Worm (Caenorhabditis elegans): ENCODE measurements around the gene irg-4.
"Not testable (repeated sequence)": the region's sequence is repeated elsewhere in the genome, so short reads cannot be mapped to it uniquely, and the experiment has no call there.

DNA sequence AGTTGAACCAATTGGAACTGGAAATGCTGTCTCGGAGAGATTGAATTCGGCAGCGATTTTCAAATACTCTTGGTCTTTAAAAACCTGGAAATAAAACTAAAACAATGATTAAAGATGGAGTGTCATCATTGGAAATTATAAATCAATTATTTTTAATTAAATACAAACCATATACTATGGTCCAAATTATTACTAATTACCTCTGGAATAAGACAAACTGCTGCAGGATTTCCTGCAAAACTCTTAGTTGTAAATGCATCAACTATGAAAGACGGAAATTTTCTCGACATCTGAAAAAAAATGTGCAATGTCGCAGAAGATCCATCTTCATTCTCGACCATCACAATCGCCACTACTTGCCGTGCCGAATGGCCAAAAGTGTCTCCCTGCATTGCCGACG lies 43.1 kb downstream of the irg-4 start, which contains the start of gene igdb-1:
- TF ChIP-seq ama-1 (optimal IDR thresholded peaks at IDR 0.05); nhr-11 (tag; optimal IDR thresholded peaks at IDR 0.05); ceh-18 (tag; optimal IDR thresholded peaks at IDR 0.05); elt-4 (tag; optimal IDR thresholded peaks at IDR 0.05); fax-1 (tag; optimal IDR thresholded peaks at IDR 0.05); unc-3 (GFP tag; conservative IDR thresholded peaks at IDR 0.05); unc-3 (tag; optimal IDR thresholded peaks at IDR 0.05); che-1 (tag; optimal IDR thresholded peaks at IDR 0.05); hlh-30 (tag; optimal IDR thresholded peaks at IDR 0.05; ENCODE audit: insufficient read depth); tbx-2 (tag; optimal IDR thresholded peaks at IDR 0.05); eyg-1 (tag; optimal IDR thresholded peaks at IDR 0.05); pag-3 (tag; optimal IDR thresholded peaks at IDR 0.05; ENCODE audit: borderline replicate concordance); unc-55 (GFP tag; optimal IDR thresholded peaks at IDR 0.05); pat-9 (tag; optimal IDR thresholded peaks at IDR 0.05): not testable (repeated sequence)

Data from whole organism, late embryonic.